Worm (Caenorhabditis elegans) whole organism, L4/young adult: ENCODE results near the gene str-243.

Experiments used
- dao-5 ChIP-seq: sonication (generic microtip); optimal IDR thresholded peaks from 2 replicates; lab custom pipeline; 2016; ENCODE audit warnings: missing genotype, missing genetic modification characterization, moderate library complexity, missing compliant biosample characterization
- him-1 ChIP-seq: sonication (generic microtip); optimal IDR thresholded peaks from 2 replicates; lab custom pipeline; 2016; ENCODE audit warnings: missing genotype, missing genetic modification reagents, missing genetic modification characterization, missing compliant biosample characterization

DNA sequence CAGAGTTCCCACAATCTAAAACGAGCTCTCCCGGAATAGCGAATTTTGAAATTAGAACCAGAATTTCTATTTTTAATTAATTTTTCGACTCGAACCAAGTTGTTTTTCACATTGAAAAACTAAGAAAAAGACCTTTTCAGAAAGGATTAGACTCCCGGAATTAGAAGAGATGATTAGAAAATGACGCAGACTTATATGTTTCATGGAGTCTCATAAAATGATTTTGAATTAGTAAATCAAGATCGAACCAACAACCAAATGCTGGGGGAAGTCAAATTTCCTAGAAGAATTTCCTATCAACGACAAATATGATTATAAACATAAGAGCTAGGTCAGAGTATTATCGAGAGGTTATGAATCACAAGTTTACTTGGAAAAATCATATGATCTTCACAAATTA lies 33.9 kb upstream of the str-243 start:
- TF ChIP-seq dao-5 (tag; lab: Kevin White, UChicago) (no peak), him-1 (tag; lab: Kevin White, UChicago) (no peak)
